Worm (Caenorhabditis elegans) whole organism, young adult: Measurements from ENCODE around the gene F59A7.14.

ENCODE experiments used
- F37B4.10 ChIP-seq: fragments of 200-800 bp; sonication (Bioruptor generic); IDR thresholded peaks from 2 replicates; pipeline ENCODE4 v1.3.6; 2022; ENCODE audit warnings: missing genetic modification characterization, missing compliant biosample characterization
- F49E8.2 ChIP-seq: sonication (generic microtip); optimal IDR thresholded peaks from 3 replicates; lab custom pipeline; 2017; ENCODE audit warnings: missing genetic modification characterization, mild to moderate bottlenecking, missing compliant biosample characterization, antibody characterized with exemption, moderate library complexity; ENCODE audit not compliant: insufficient read depth
- ZK185.1 ChIP-seq: sonication (generic microtip); optimal IDR thresholded peaks from 2 replicates; lab custom pipeline; 2016; ENCODE audit warnings: mild to moderate bottlenecking, missing genetic modification characterization, missing compliant biosample characterization; ENCODE audit not compliant: poor library complexity, severe bottlenecking
- ama-1 ChIP-seq, 3 experiments: fragments of 150-350 bp in 1 of 3; sonication (generic microtip) in 2 of 3; optimal IDR thresholded peaks; 2 replicates each; lab custom pipeline; 2014 to 2018; ENCODE audit warnings: missing biosample characterization in 2 of 3, missing genetic modification characterization in 2 of 3, missing genetic modification reagents in 2 of 3
- nfya-1 ChIP-seq: sonication (generic microtip); optimal IDR thresholded peaks from 2 replicates; lab custom pipeline; 2017; ENCODE audit warnings: antibody characterized with exemption, missing compliant biosample characterization, missing genetic modification characterization, borderline replicate concordance; ENCODE audit not compliant: insufficient read depth
- snpc-3.4 ChIP-seq: sonication (generic microtip); optimal IDR thresholded peaks from 2 replicates; lab custom pipeline; 2017; ENCODE audit warnings: missing genetic modification characterization, mild to moderate bottlenecking, missing compliant biosample characterization, antibody characterized with exemption, moderate library complexity, missing genotype, missing genetic modification reagents
- snpc-4 ChIP-seq, 5 experiments: fragments of 150-350 bp in 1 of 5; sonication (generic microtip) in 4 of 5; optimal IDR thresholded peaks; 2 replicates each; lab custom pipeline; 2014 to 2018; ENCODE audit warnings: missing genetic modification characterization in 5 of 5, missing biosample characterization in 3 of 5, antibody characterized with exemption in 2 of 5, mild to moderate bottlenecking in 2 of 5, missing compliant biosample characterization in 2 of 5, missing genotype in 2 of 5, moderate library complexity in 2 of 5, missing genetic modification reagents in 1 of 5

ce11 chrV:2029877-2030276 is 11.1 kb downstream of the F59A7.14 start, which contains the start of gene F59A7.12:
- TF ChIP-seq ZK185.1 (no peak), F37B4.10 (GFP tag; lab: Robert Waterston, UW) (no peak), ama-1 (optimal IDR thresholded peaks at IDR 0.05; lab: Kevin White, UChicago) (no peak), ama-1 (GFP tag; optimal IDR thresholded peaks at IDR 0.05; lab: Kevin White, UChicago) (no peak), snpc-4 (GFP tag; optimal IDR thresholded peaks at IDR 0.05; lab: Kevin White, UChicago) (no peak), snpc-4 (tag; optimal IDR thresholded peaks at IDR 0.05; lab: Kevin White, UChicago) (no peak), snpc-3.4 (no peak), F49E8.2 (tag; lab: Kevin White, UChicago) (no peak), nfya-1 (no peak)
